Fruit fly (Drosophila melanogaster) whole organism, wandering third instar larva: ENCODE results near the gene CG3306.

ENCODE experiments used
- Abd-B ChIP-seq: fragments of >200 bp; optimal IDR thresholded peaks from 2 replicates; lab custom pipeline; 2017; ENCODE audit warnings: missing biosample characterization, missing genetic modification characterization
- CG9705 ChIP-seq: fragments of 200-800 bp; sonication (Bioruptor generic); optimal IDR thresholded peaks from 2 replicates; lab custom pipeline; 2018; ENCODE audit warnings: missing biosample characterization, mild to moderate bottlenecking, missing genetic modification characterization
- CrebA ChIP-seq: fragments of 200-800 bp; sonication (Bioruptor generic); optimal IDR thresholded peaks from 2 replicates; lab custom pipeline; 2016; ENCODE audit warnings: missing biosample characterization, mild to moderate bottlenecking, missing genetic modification characterization, borderline replicate concordance
- Dfd ChIP-seq: fragments of >200 bp; optimal IDR thresholded peaks from 2 replicates; lab custom pipeline; 2017; ENCODE audit warnings: missing biosample characterization, missing genetic modification characterization
- Dif ChIP-seq: fragments of 200-275, 200-300 bp; sonication (Bioruptor generic); optimal IDR thresholded peaks from 2 replicates; lab custom pipeline; 2018; ENCODE audit warnings: missing biosample characterization, missing genetic modification characterization; ENCODE audit not compliant: partially characterized antibody
- GATAd ChIP-seq: sonication (Bioruptor generic); optimal IDR thresholded peaks from 2 replicates; lab custom pipeline; 2016; ENCODE audit warnings: missing biosample characterization, missing genetic modification characterization
- HLH106 ChIP-seq: fragments of 200-800 bp; optimal IDR thresholded peaks from 3 replicates; lab custom pipeline; 2019; ENCODE audit warnings: missing biosample characterization, mild to moderate bottlenecking, missing genetic modification characterization, moderate library complexity
- Hnf4 ChIP-seq: fragments of 200-800 bp; sonication (Bioruptor generic); optimal IDR thresholded peaks from 2 replicates; lab custom pipeline; 2016; ENCODE audit warnings: missing biosample characterization, mild to moderate bottlenecking, missing genetic modification characterization
- Hr78 ChIP-seq: fragments of >200 bp; optimal IDR thresholded peaks from 2 replicates; lab custom pipeline; 2017; ENCODE audit warnings: missing biosample characterization, missing genetic modification characterization
- Hr83 ChIP-seq: fragments of 200-300 bp; sonication (Bioruptor generic); optimal IDR thresholded peaks from 2 replicates; lab custom pipeline; 2016; ENCODE audit warnings: missing biosample characterization, mild to moderate bottlenecking, missing genetic modification characterization, moderate library complexity; ENCODE audit not compliant: poor library complexity, severe bottlenecking
- Jra ChIP-seq: sonication (Bioruptor generic); optimal IDR thresholded peaks from 2 replicates; lab custom pipeline; 2016; ENCODE audit warnings: missing biosample characterization, missing genetic modification characterization
- Mio ChIP-seq: sonication (Bioruptor generic); optimal IDR thresholded peaks from 2 replicates; lab custom pipeline; 2016; ENCODE audit warnings: missing biosample characterization, missing genetic modification characterization
- Myc ChIP-seq: fragments of >200 bp; optimal IDR thresholded peaks from 2 replicates; lab custom pipeline; 2017
- N ChIP-seq: fragments of >200 bp; optimal IDR thresholded peaks from 2 replicates; lab custom pipeline; 2018; ENCODE audit warnings: missing biosample characterization, missing external identifiers, missing genetic modification characterization
- OdsH ChIP-seq: fragments of 200-800 bp; sonication (Bioruptor generic); optimal IDR thresholded peaks from 2 replicates; lab custom pipeline; 2016; ENCODE audit warnings: missing biosample characterization, mild to moderate bottlenecking, missing genetic modification characterization
- Rel ChIP-seq, 2 experiments: fragments of 200-800 bp; sonication (Bioruptor generic) in 1 of 2; optimal IDR thresholded peaks; 2 replicates in 1 of 2; 3 replicates in 1 of 2; lab custom pipeline; 2016 to 2019; ENCODE audit warnings: mild to moderate bottlenecking in 2 of 2, missing biosample characterization in 2 of 2, missing genetic modification characterization in 2 of 2, moderate library complexity in 1 of 2
- Vsx2 ChIP-seq: fragments of 200-300, 225-300 bp; sonication (Bioruptor generic); optimal IDR thresholded peaks from 2 replicates; lab custom pipeline; 2018; ENCODE audit warnings: missing biosample characterization, missing genetic modification characterization; ENCODE audit not compliant: partially characterized antibody
- br ChIP-seq: fragments of 200-800 bp; sonication (Bioruptor generic); optimal IDR thresholded peaks from 2 replicates; lab custom pipeline; 2016; ENCODE audit warnings: missing biosample characterization, missing genetic modification characterization
- dl ChIP-seq, 2 experiments: fragments of 175-275, 200-275 bp in 1 of 2; fragments of 200-275 bp in 1 of 2; sonication (Bioruptor generic); optimal IDR thresholded peaks; lab custom pipeline; 2018; ENCODE audit warnings: mild to moderate bottlenecking in 2 of 2, missing biosample characterization in 2 of 2, missing genetic modification characterization in 2 of 2, moderate library complexity in 2 of 2; ENCODE audit not compliant: partially characterized antibody in 2 of 2, insufficient read depth in 1 of 2
- dmrt93B ChIP-seq: fragments of 200-800 bp; sonication (Bioruptor generic); optimal IDR thresholded peaks from 2 replicates; lab custom pipeline; 2018; ENCODE audit warnings: missing biosample characterization, mild to moderate bottlenecking, missing genetic modification characterization
- dsf ChIP-seq: sonication (Bioruptor generic); optimal IDR thresholded peaks from 2 replicates; lab custom pipeline; 2016; ENCODE audit warnings: missing biosample characterization, missing genetic modification characterization, borderline replicate concordance
- ey ChIP-seq: fragments of 200-800 bp; sonication (Bioruptor generic); optimal IDR thresholded peaks from 2 replicates; lab custom pipeline; 2016; ENCODE audit warnings: missing biosample characterization, missing genetic modification characterization
- foxo ChIP-seq, 2 experiments: fragments of 200-800 bp; sonication (Bioruptor generic); optimal IDR thresholded peaks; 2 replicates in 1 of 2; 3 replicates in 1 of 2; lab custom pipeline; 2016 to 2017; ENCODE audit warnings: missing biosample characterization in 2 of 2, missing genetic modification characterization in 2 of 2
- h ChIP-seq: fragments of 200-800 bp; sonication (Bioruptor generic); optimal IDR thresholded peaks from 3 replicates; lab custom pipeline; 2016; ENCODE audit warnings: missing biosample characterization, mild to moderate bottlenecking, missing genetic modification characterization
- jim ChIP-seq: fragments of 175-275, 200-325 bp; sonication (Bioruptor generic); optimal IDR thresholded peaks from 2 replicates; lab custom pipeline; 2016; ENCODE audit warnings: missing biosample characterization, mild to moderate bottlenecking, missing genetic modification characterization
- lola ChIP-seq: fragments of >200 bp; optimal IDR thresholded peaks from 2 replicates; lab custom pipeline; 2017; ENCODE audit warnings: missing biosample characterization, missing genetic modification characterization
- pan ChIP-seq: fragments of >200 bp; optimal IDR thresholded peaks from 2 replicates; lab custom pipeline; 2017
- psq ChIP-seq: fragments of 200-800 bp; sonication (Bioruptor generic); optimal IDR thresholded peaks from 3 replicates; lab custom pipeline; 2017; ENCODE audit warnings: missing biosample characterization, mild to moderate bottlenecking, missing genetic modification characterization, moderate library complexity
- rgr ChIP-seq: fragments of 200-800 bp; sonication (Bioruptor generic); optimal IDR thresholded peaks from 3 replicates; lab custom pipeline; 2016; ENCODE audit warnings: missing biosample characterization, mild to moderate bottlenecking, missing genetic modification characterization
- sage ChIP-seq: fragments of 200-800 bp; sonication (Bioruptor generic); optimal IDR thresholded peaks from 2 replicates; lab custom pipeline; 2016; ENCODE audit warnings: missing biosample characterization, mild to moderate bottlenecking, missing genetic modification characterization
- sv ChIP-seq: fragments of 200-800 bp; sonication (Bioruptor generic); optimal IDR thresholded peaks from 3 replicates; lab custom pipeline; 2016; ENCODE audit warnings: missing biosample characterization, missing genetic modification characterization
- tai ChIP-seq: sonication (Bioruptor generic); optimal IDR thresholded peaks from 2 replicates; lab custom pipeline; 2016; ENCODE audit warnings: missing biosample characterization, missing genetic modification characterization
- usp ChIP-seq: fragments of >200 bp; optimal IDR thresholded peaks from 2 replicates; lab custom pipeline; 2017; ENCODE audit warnings: missing biosample characterization, missing genetic modification characterization
- woc ChIP-seq: sonication (Bioruptor generic); optimal IDR thresholded peaks from 2 replicates; lab custom pipeline; 2016; ENCODE audit warnings: missing biosample characterization, mild to moderate bottlenecking, missing genetic modification characterization

The CG3306 gene

DNA sequence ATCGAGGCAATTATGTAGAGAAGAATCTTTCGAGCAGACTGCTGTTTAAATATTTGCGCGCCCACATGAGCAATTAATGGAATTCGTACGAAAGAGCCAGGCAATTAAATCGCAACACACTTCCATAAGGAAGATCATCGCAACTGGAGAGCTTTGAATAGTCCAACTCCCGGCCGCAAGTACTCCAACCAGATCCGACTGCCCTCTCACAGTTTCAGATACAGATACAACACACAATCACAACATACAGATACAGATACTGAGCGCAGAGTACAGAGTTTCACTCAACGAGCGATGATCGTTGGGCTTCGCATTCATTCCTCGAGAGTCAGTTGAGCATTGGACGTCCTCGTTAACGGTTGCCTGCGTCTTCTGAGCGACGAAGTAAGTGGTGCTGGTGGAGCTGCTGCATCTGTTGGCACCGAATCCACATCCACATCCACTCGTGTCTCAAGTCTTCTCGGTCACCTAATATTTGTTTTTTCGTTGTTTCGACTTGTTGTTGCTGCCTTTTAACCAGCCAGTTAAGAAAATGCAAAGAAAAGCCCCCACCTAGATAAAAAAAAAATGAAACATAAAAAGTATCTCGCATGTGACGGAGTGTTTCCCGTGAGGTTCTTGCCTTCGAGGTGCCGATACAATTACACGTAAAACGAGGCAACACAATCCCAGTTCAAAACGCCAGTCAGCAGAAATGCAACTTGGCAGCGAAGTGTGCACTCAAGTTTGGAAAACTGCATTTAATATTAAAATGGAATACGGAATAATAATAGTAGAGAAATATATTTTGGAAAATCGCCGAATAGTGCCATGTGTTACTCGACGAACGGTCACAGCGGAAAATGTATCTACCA, 13.5 kb downstream of the CG3306 start, which contains the start of gene LanB2:
TSS of gene LanB2 (plus strand) at position 326 of the 854 bp plus-strand sequence.
- TF ChIP-seq Vsx2 (GFP tag; lab: Kevin White, UChicago): no peak
- TF ChIP-seq Hr83 (GFP tag; lab: Kevin White, UChicago): peak; percentile 47
- no peak for TF ChIP-seq sv (GFP tag; lab: Kevin White, UChicago)
- no peak for TF ChIP-seq Abd-B (GFP tag; lab: Kevin White, UChicago)
- peak; percentile 31 for TF ChIP-seq psq (GFP tag; lab: Kevin White, UChicago)
- peak; percentile 34 for TF ChIP-seq rgr (GFP tag; lab: Kevin White, UChicago)
- no peak for TF ChIP-seq pan
- TF ChIP-seq dsf (GFP tag; lab: Kevin White, UChicago): no peak
- no peak for TF ChIP-seq Rel (GFP tag; optimal IDR thresholded peaks at IDR 0.05; lab: Kevin White, UChicago)
- TF ChIP-seq Rel (tag; optimal IDR thresholded peaks at IDR 0.05; lab: Kevin White, UChicago): peak; percentile 20
- TF ChIP-seq OdsH (GFP tag; lab: Kevin White, UChicago): peak; percentile 22
- no peak for TF ChIP-seq Hr78 (GFP tag; lab: Kevin White, UChicago)
- no peak for TF ChIP-seq Jra (GFP tag; lab: Kevin White, UChicago)
- no peak for TF ChIP-seq Mio (GFP tag; lab: Kevin White, UChicago)
- peak; percentile 19 for TF ChIP-seq CrebA (GFP tag; lab: Kevin White, UChicago)
- TF ChIP-seq N (GFP tag; lab: Kevin White, UChicago): no peak
- no peak for TF ChIP-seq Hnf4 (GFP tag; lab: Kevin White, UChicago)
- no peak for TF ChIP-seq tai
- peak; percentile 4 for TF ChIP-seq h (GFP tag; lab: Kevin White, UChicago)
- TF ChIP-seq ey (GFP tag; lab: Kevin White, UChicago): no peak
- no peak for TF ChIP-seq Dfd (GFP tag; lab: Kevin White, UChicago)
- no peak for TF ChIP-seq dmrt93B (GFP tag; lab: Kevin White, UChicago)
- TF ChIP-seq sage (GFP tag; lab: Kevin White, UChicago): no peak
- TF ChIP-seq dl (GFP tag; optimal IDR thresholded peaks at IDR 0.05; lab: Kevin White, UChicago; ENCODE audit: insufficient read depth in 1 of 2, partially characterized antibody in 2 of 2): peak; percentile 72 to 76
- TF ChIP-seq usp (GFP tag; lab: Kevin White, UChicago): no peak
- TF ChIP-seq HLH106 (tag; lab: Kevin White, UChicago): no peak
- no peak for TF ChIP-seq GATAd (GFP tag; lab: Kevin White, UChicago)
- TF ChIP-seq foxo (GFP tag; optimal IDR thresholded peaks at IDR 0.05; lab: Kevin White, UChicago): peak in 1 of 2 experiments; percentile 24
- TF ChIP-seq CG9705 (GFP tag; lab: Kevin White, UChicago): no peak
- TF ChIP-seq Dif (GFP tag; lab: Kevin White, UChicago): peak; percentile 69

DNA sequence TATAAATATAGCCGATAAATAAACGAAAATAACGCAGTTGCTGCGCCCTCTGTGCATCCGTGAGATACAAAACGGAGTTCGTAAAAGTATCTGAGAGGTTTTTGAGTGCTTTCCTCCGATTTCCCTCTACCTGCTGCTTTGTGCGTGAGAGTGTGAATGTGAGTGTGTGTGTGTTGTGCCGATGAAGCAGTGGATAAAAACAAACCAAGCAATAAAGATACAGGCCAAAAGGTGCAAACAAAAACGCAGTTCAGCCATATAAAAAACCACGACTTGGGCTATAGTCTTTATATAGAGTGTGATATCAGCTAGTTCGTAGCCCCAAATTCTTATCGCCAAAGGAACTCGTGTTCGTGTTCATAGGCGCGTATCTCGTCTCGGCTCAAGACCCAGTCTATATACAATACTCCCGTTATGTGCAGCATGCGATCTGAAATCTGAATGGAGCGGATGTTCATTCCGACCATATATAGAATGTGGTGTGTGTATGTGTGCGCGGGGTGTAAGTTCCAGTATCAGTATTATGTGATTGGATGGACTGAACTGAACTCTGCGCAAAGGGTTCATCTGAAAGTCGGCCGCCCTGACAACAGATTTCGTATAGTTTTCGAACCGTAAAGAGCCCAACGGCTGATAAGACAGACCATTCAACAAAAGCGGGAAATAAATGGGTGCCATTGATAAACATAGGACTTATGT, 14.3 kb downstream of the CG3306 start:
- no peak for TF ChIP-seq sv (GFP tag; lab: Kevin White, UChicago)
- TF ChIP-seq br: no peak
- no peak for TF ChIP-seq lola (GFP tag; lab: Kevin White, UChicago)
- TF ChIP-seq psq (GFP tag; lab: Kevin White, UChicago): peak; percentile 82
- no peak for TF ChIP-seq CrebA (GFP tag; lab: Kevin White, UChicago)
- TF ChIP-seq Vsx2 (GFP tag; lab: Kevin White, UChicago): no peak
- no peak for TF ChIP-seq jim (GFP tag; lab: Kevin White, UChicago)
- no peak for TF ChIP-seq Jra (GFP tag; lab: Kevin White, UChicago)
- no peak for TF ChIP-seq dl (GFP tag; optimal IDR thresholded peaks at IDR 0.05; lab: Kevin White, UChicago; ENCODE audit: insufficient read depth in 1 of 2, partially characterized antibody in 2 of 2)
- TF ChIP-seq, all 38 proteins: peak for 1

DNA sequence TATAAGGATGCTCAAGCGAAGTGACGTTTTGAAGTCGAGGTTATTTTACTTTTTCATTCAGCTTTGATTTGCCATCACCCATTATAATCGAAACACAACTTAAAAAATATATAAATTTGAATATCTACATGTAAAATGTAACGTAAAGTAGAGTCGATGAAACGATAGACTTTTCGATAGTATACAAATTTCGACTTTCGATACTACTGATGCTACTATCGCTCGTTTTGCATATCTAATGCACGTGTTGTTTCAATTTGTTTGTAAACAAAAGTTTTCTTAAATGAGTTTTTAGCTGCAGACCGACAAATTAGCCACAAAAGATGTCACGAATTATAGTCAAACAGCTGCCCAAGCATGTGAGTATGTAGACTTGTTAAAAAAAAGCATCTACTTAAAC, 22.7 kb downstream of the CG3306 start, which contains the start of gene CG3335:
TSS of gene CG3335 (plus strand) at position 224 of the 400 bp plus-strand sequence.
- peak; percentile 12 for TF ChIP-seq Myc (lab: Kevin White, UChicago)
- no peak for TF ChIP-seq dl (GFP tag; optimal IDR thresholded peaks at IDR 0.05; lab: Kevin White, UChicago; ENCODE audit: insufficient read depth in 1 of 2, partially characterized antibody in 2 of 2)
- no peak for TF ChIP-seq dsf (GFP tag; lab: Kevin White, UChicago)
- TF ChIP-seq CG9705 (GFP tag; lab: Kevin White, UChicago): no peak
- TF ChIP-seq woc (GFP tag; lab: Kevin White, UChicago): no peak
- no peak for TF ChIP-seq usp (GFP tag; lab: Kevin White, UChicago)
- no peak for TF ChIP-seq foxo (GFP tag; optimal IDR thresholded peaks at IDR 0.05; lab: Kevin White, UChicago)
- TF ChIP-seq, all 38 proteins: peak for 1
